Worm (Caenorhabditis elegans): Measurements from ENCODE around the gene lgc-54.
A peak's percentile ranks its signal among the peaks of the same experiment; 100 is the strongest.

lgc-54 gene

DNA sequence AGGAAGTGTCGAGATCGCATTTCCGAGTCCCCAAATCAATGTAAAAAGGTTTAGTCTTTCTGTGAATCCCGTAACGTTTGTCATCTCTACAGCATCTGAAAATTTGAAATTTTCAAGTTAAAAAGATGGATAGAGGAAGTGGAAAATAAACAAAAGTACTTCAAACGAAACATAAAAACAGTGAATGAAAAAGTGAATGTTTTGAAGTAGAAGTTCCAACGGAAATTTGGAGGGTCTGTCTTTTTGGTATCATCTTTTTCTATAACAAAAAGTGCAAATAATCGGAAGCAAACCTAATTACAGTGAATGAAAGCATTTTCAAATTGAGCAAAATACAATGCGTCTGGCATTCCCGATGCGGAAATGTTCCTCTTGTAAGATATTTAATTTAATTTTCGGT lies at the start of gene lgc-54:
Gene lgc-54, minus strand, starts transcription at position 101 of the 400 bp plus-strand sequence.
- no peak for TF ChIP-seq elt-4 (tag; optimal IDR thresholded peaks at IDR 0.05)
- no peak for TF ChIP-seq nfya-1 (tag; optimal IDR thresholded peaks at IDR 0.05)
- TF ChIP-seq hlh-30 (tag; optimal IDR thresholded peaks at IDR 0.05; ENCODE audit: insufficient read depth), result no peak
- no peak for TF ChIP-seq hlh-8 (tag; optimal IDR thresholded peaks at IDR 0.05)
- TF ChIP-seq ets-4 (tag; optimal IDR thresholded peaks at IDR 0.05), result no peak
- TF ChIP-seq syd-9 (tag; optimal IDR thresholded peaks at IDR 0.05), result no peak
- TF ChIP-seq lim-6 (tag; optimal IDR thresholded peaks at IDR 0.05), result no peak
- no peak for TF ChIP-seq madf-2 (tag; optimal IDR thresholded peaks at IDR 0.05)
- no peak for TF ChIP-seq unc-42 (tag; optimal IDR thresholded peaks at IDR 0.05)
- no peak for TF ChIP-seq dmd-4 (tag; optimal IDR thresholded peaks at IDR 0.05; ENCODE audit: borderline replicate concordance)
- no peak for TF ChIP-seq sox-2 (GFP tag; IDR thresholded peaks at IDR 0.05)
- TF ChIP-seq ceh-45 (GFP tag; IDR thresholded peaks at IDR 0.05), result no peak
- no peak for TF ChIP-seq che-1 (tag; optimal IDR thresholded peaks at IDR 0.05)
- TF ChIP-seq pag-3 (tag; optimal IDR thresholded peaks at IDR 0.05; ENCODE audit: borderline replicate concordance), result no peak
- TF ChIP-seq unc-86 (tag; optimal IDR thresholded peaks at IDR 0.05), result no peak
- no peak for TF ChIP-seq pat-9 (tag; optimal IDR thresholded peaks at IDR 0.05)
- TF ChIP-seq nhr-11 (tag; optimal IDR thresholded peaks at IDR 0.05), result no peak
- no peak for TF ChIP-seq ceh-2 (tag; optimal IDR thresholded peaks at IDR 0.05)
- TF ChIP-seq lin-11 (tag; optimal IDR thresholded peaks at IDR 0.05), result no peak
- no peak for TF ChIP-seq ceh-19 (GFP tag; optimal IDR thresholded peaks at IDR 0.05)

DNA sequence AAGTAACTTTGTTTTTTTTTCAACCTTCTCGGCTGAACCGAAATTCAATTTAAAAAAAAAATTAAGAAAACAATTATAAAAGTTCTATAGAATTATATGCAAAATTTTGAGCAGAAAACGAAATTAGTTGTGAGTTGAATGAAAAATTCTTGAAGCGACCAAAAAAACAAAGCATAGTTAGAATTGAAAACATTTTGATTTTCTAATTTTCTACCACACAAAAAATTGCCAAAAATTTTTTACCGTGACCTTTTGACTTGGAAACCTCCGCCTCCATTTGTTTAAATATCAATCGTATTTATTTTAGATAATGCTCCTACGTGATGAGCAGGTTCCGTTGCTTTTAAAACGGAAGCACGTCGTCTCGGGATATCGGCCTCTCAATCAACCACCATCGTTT lies 48.4 kb upstream of the lgc-54 start, which contains the start of gene K11C4.2:
Gene K11C4.2, plus strand, starts transcription at position 301 of the 400 bp plus-strand sequence.
- TF ChIP-seq unc-3 (GFP tag; conservative IDR thresholded peaks at IDR 0.05) (no peak), unc-3 (tag; optimal IDR thresholded peaks at IDR 0.05) (no peak), hlh-13 (GFP tag; optimal IDR thresholded peaks at IDR 0.05) (no peak), F13H6.1 (tag; optimal IDR thresholded peaks at IDR 0.05) (no peak), C08G9.2 (tag; optimal IDR thresholded peaks at IDR 0.05) (no peak), lin-11 (tag; optimal IDR thresholded peaks at IDR 0.05) (no peak), elt-2 (tag; optimal IDR thresholded peaks at IDR 0.05) (no peak), nfya-1 (tag; optimal IDR thresholded peaks at IDR 0.05) (no peak), fax-1 (tag; optimal IDR thresholded peaks at IDR 0.05) (no peak)

DNA sequence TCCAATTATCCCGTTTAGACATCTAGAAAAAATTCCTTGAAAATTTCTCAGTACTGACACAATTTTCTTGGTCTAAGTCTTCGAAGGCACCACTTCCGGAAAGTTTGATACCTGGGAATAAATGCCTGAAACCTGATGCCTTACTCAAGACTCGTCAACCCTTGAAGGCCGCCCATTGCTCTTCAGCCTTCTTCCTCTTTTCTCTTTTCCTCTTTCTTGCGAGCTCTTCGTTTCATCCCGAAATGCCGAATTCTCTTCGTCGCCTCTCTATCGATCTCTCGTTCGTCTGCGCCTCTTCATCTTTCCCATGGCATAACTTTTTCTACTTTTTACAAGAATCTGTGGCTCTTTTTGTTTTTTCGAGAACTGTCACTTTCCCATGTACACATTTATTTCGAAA lies 47.3 kb upstream of the lgc-54 start:
- TF ChIP-seq pag-3 (tag; optimal IDR thresholded peaks at IDR 0.05; ENCODE audit: borderline replicate concordance) (no peak), ceh-31 (tag; optimal IDR thresholded peaks at IDR 0.05) (peak; percentile 5), tbx-7 (tag; optimal IDR thresholded peaks at IDR 0.05) (no peak), lim-6 (tag; optimal IDR thresholded peaks at IDR 0.05) (no peak), pat-9 (tag; optimal IDR thresholded peaks at IDR 0.05) (no peak), ceh-14 (tag; optimal IDR thresholded peaks at IDR 0.05) (no peak), ets-4 (tag; optimal IDR thresholded peaks at IDR 0.05) (no peak), pha-4 (tag; optimal IDR thresholded peaks at IDR 0.05) (no peak), sdc-2 (tag; optimal IDR thresholded peaks at IDR 0.05) (no peak), F13H6.1 (tag; optimal IDR thresholded peaks at IDR 0.05) (no peak), syd-9 (tag; optimal IDR thresholded peaks at IDR 0.05) (peak; percentile 25), unc-42 (tag; optimal IDR thresholded peaks at IDR 0.05) (peak; percentile 19), tbx-2 (tag; optimal IDR thresholded peaks at IDR 0.05) (peak; percentile 10), elt-4 (tag; optimal IDR thresholded peaks at IDR 0.05) (no peak), ceh-34 (tag; optimal IDR thresholded peaks at IDR 0.05) (peak; percentile 88), ceh-48 (tag; optimal IDR thresholded peaks at IDR 0.05) (peak; percentile 59), ceh-19 (GFP tag; optimal IDR thresholded peaks at IDR 0.05) (peak; percentile 52), ceh-9 (tag; optimal IDR thresholded peaks at IDR 0.05) (no peak), pax-1 (tag; optimal IDR thresholded peaks at IDR 0.05) (no peak), K02D7.2 (tag; optimal IDR thresholded peaks at IDR 0.05) (no peak), pros-1 (tag; optimal IDR thresholded peaks at IDR 0.05) (no peak), dve-1 (tag; optimal IDR thresholded peaks at IDR 0.05) (no peak), ceh-24 (tag; optimal IDR thresholded peaks at IDR 0.05) (no peak), sox-2 (GFP tag; IDR thresholded peaks at IDR 0.05) (no peak)

All from whole organism, late embryonic.